Worm (Caenorhabditis elegans): ENCODE data around the gene Y37A1A.3.
A peak's percentile ranks its signal among the peaks of the same experiment; 100 is the strongest.
"Not testable (repeated sequence)": the region's sequence is repeated elsewhere in the genome, so short reads cannot be mapped to it uniquely, and the experiment has no call there.

Gene Y37A1A.3

ce11 chrIV:13862003-13862402 lies 40.7 kb downstream of the Y37A1A.3 start:
- TF ChIP-seq pha-4 (GFP tag; IDR thresholded peaks at IDR 0.05) = 0 out of 2 replicates have a peak, but pooled peaks have one; percentile 28
- not testable (repeated sequence) for TF ChIP-seq pha-4 (tag; optimal IDR thresholded peaks at IDR 0.05)
- peak; percentile 38; the same call in 1 of the 2 replicates for TF ChIP-seq lin-38 (GFP tag; IDR thresholded peaks at IDR 0.05)
- peak; percentile 51; the same call in 1 of the 2 replicates for TF ChIP-seq lin-1 (GFP tag; IDR thresholded peaks at IDR 0.05)
- peak; percentile 55 for TF ChIP-seq mdt-29 (GFP tag; IDR thresholded peaks at IDR 0.05)
- TF ChIP-seq snpc-1.2 (GFP tag; IDR thresholded peaks at IDR 0.05) = peak; percentile 81

DNA sequence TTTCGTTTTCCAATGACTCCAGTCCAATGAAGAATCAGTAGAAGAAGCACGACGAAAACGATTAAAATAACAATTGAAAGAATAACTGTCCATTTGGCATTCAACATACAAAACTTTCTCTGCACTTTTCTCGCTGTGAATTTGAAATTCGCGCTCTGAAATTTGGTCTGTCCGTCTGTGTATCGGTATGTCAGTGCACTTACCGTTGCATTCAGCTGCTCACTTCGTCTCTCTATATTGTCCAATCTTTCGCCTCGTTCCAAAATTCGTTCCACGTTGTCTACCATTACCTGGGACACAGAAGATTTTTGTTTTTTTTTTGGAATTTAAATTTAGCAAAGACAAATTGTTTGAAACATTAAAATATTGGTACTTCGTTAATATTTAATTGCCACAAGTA lies 42.2 kb downstream of the Y37A1A.3 start:
- TF ChIP-seq lin-29 (GFP tag; IDR thresholded peaks at IDR 0.05) = no peak
- no peak for TF ChIP-seq ctbp-1 (GFP tag; IDR thresholded peaks at IDR 0.05)
- no peak for TF ChIP-seq ceh-62 (tag; optimal IDR thresholded peaks at IDR 0.05)
- no peak for TF ChIP-seq ceh-28 (tag; optimal IDR thresholded peaks at IDR 0.05)
- TF ChIP-seq R02D3.7 (tag; optimal IDR thresholded peaks at IDR 0.05) = no peak
- TF ChIP-seq mes-2 (tag; optimal IDR thresholded peaks at IDR 0.05; ENCODE audit: poor library complexity, severe bottlenecking) = no peak
- TF ChIP-seq ama-1 (optimal IDR thresholded peaks at IDR 0.05) = no peak
- TF ChIP-seq fos-1 (tag; optimal IDR thresholded peaks at IDR 0.05) = no peak
- no peak for TF ChIP-seq mdt-29 (GFP tag; IDR thresholded peaks at IDR 0.05)
- no peak for TF ChIP-seq daf-8 (GFP tag; IDR thresholded peaks at IDR 0.05)
- TF ChIP-seq zip-2 (tag; optimal IDR thresholded peaks at IDR 0.05) = no peak

DNA sequence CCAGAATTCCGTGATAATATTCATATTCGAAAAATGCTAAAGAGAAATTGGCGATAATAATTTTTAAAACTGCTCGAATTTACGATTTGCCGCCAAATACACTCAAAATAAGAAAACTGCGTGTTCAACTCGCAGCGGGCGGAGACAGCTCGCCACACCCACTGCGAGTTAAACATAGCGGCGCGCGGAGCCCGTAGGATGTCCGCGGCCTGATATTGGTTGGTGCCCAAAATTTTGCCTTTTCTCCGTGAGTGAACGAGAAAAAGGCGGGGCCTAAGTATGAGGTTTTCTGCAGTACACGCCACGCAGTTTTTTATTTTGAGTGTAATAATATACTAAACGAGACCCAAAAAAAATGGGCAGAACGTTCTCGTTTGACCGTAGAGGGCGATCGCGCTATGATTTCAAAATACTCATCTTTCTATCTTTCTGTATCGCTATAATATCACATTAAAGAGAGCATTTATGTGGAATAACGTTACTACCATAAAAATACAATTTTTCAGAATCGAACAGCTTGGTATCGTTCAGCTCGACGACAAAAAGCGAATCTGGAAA lies 47.2 kb downstream of the Y37A1A.3 start:
- TF ChIP-seq F49E8.2 (tag; optimal IDR thresholded peaks at IDR 0.05; ENCODE audit: borderline replicate concordance) = peak; percentile 36
- 0 out of 2 replicates have a peak, but pooled peaks have one; percentile 10 for TF ChIP-seq set-16 (GFP tag; IDR thresholded peaks at IDR 0.05)
- TF ChIP-seq snpc-1.2 (GFP tag; IDR thresholded peaks at IDR 0.05) = peak; percentile 99
